Worm (Caenorhabditis elegans) whole organism, young adult: ENCODE data around the gene nhr-256.
A peak's percentile ranks its signal among the peaks of the same experiment; 100 is the strongest.

Experiments
- F55B11.4 ChIP-seq: sonication (generic microtip); optimal IDR thresholded peaks from 2 replicates; lab custom pipeline; 2016; ENCODE audit warnings: missing compliant biosample characterization, missing genetic modification characterization, borderline replicate concordance; ENCODE audit not compliant: insufficient read depth
- F57C9.4 ChIP-seq: sonication (generic microtip); optimal IDR thresholded peaks from 2 replicates; lab custom pipeline; 2017; ENCODE audit warnings: mild to moderate bottlenecking, missing genetic modification characterization, missing compliant biosample characterization
- Y95B8A.8 ChIP-seq: fragments of 200-800 bp; sonication (Bioruptor generic); IDR thresholded peaks from 2 replicates; pipeline ENCODE4 v1.3.6; 2022; ENCODE audit warnings: missing genetic modification reagents, missing genetic modification characterization, missing compliant biosample characterization
- ama-1 ChIP-seq, 3 experiments: fragments of 150-350 bp in 1 of 3; sonication (generic microtip) in 2 of 3; optimal IDR thresholded peaks; 2 replicates each; lab custom pipeline; 2014 to 2018; ENCODE audit warnings: missing biosample characterization in 2 of 3, missing genetic modification characterization in 2 of 3, missing genetic modification reagents in 2 of 3
- ccch-3 ChIP-seq: fragments of 200-800 bp; sonication (Bioruptor generic); optimal IDR thresholded peaks from 2 replicates; lab custom pipeline; 2018; ENCODE audit warnings: mild to moderate bottlenecking, missing genetic modification characterization, missing compliant biosample characterization
- nfya-1 ChIP-seq: sonication (generic microtip); optimal IDR thresholded peaks from 2 replicates; lab custom pipeline; 2017; ENCODE audit warnings: antibody characterized with exemption, missing compliant biosample characterization, missing genetic modification characterization, borderline replicate concordance; ENCODE audit not compliant: insufficient read depth
- nhr-80 ChIP-seq: sonication (generic microtip); optimal IDR thresholded peaks from 2 replicates; lab custom pipeline; 2016; ENCODE audit warnings: missing genetic modification characterization, missing compliant biosample characterization
- pha-4 ChIP-seq: fragments of 150-350 bp; sonication (generic microtip); optimal IDR thresholded peaks from 2 replicates; lab custom pipeline; 2014; ENCODE audit warnings: missing biosample characterization, missing genetic modification reagents, missing genetic modification characterization
- ztf-18 ChIP-seq: sonication (generic microtip); optimal IDR thresholded peaks from 2 replicates; lab custom pipeline; 2016; ENCODE audit warnings: missing genotype, mild to moderate bottlenecking, missing genetic modification characterization, missing compliant biosample characterization
- ztf-22 ChIP-seq: fragments of 200-800 bp; sonication (Bioruptor generic); optimal IDR thresholded peaks from 2 replicates; lab custom pipeline; 2018; ENCODE audit warnings: mild to moderate bottlenecking, missing genetic modification characterization, moderate library complexity, missing compliant biosample characterization

- no peak for TF ChIP-seq ztf-18 (tag; lab: Kevin White, UChicago)
- no peak for TF ChIP-seq ama-1 (optimal IDR thresholded peaks at IDR 0.05; lab: Kevin White, UChicago)
- TF ChIP-seq ama-1 (GFP tag; optimal IDR thresholded peaks at IDR 0.05; lab: Kevin White, UChicago): no peak
- TF ChIP-seq nhr-80 (tag; lab: Kevin White, UChicago): peak; percentile 32
- no peak for TF ChIP-seq F55B11.4 (tag; lab: Kevin White, UChicago)
- TF ChIP-seq ccch-3 (GFP tag; lab: Kevin White, UChicago): no peak
- TF ChIP-seq Y95B8A.8 (GFP tag; lab: Robert Waterston, UW): no peak
- TF ChIP-seq nfya-1 (tag; lab: Kevin White, UChicago): no peak
- TF ChIP-seq pha-4 (tag; lab: Kevin White, UChicago): no peak
- TF ChIP-seq F57C9.4 (tag; lab: Kevin White, UChicago): no peak
- no peak for TF ChIP-seq ztf-22 (GFP tag; lab: Kevin White, UChicago)
These were observed 12.5 kb downstream of the nhr-256 start for ce11 chrV:1756099-1756498.
